Worm (Caenorhabditis elegans) whole organism, late embryonic: ENCODE results near the gene F13A2.5.

Experiments used
- F13H6.1 ChIP-seq: sonication (generic microtip); optimal IDR thresholded peaks from 2 replicates; lab custom pipeline; 2016; ENCODE audit warnings: missing genetic modification characterization, missing compliant biosample characterization
- ama-1 ChIP-seq: fragments of 150-350 bp; optimal IDR thresholded peaks from 2 replicates; lab custom pipeline; 2014
- ceh-9 ChIP-seq: sonication (generic microtip); optimal IDR thresholded peaks from 2 replicates; lab custom pipeline; 2016; ENCODE audit warnings: mild to moderate bottlenecking, missing genetic modification characterization, inconsistent platforms, missing compliant biosample characterization
- ets-4 ChIP-seq: sonication (generic microtip); optimal IDR thresholded peaks from 2 replicates; lab custom pipeline; 2016; ENCODE audit warnings: missing genetic modification characterization, missing compliant biosample characterization
- fax-1 ChIP-seq: sonication (generic microtip); optimal IDR thresholded peaks from 2 replicates; lab custom pipeline; 2016; ENCODE audit warnings: missing genotype, missing genetic modification characterization, missing compliant biosample characterization
- nhr-11 ChIP-seq: fragments of 150-350 bp; optimal IDR thresholded peaks from 2 replicates; lab custom pipeline; 2014; ENCODE audit warnings: missing biosample characterization, missing genetic modification characterization
- pha-4 ChIP-seq: fragments of 150-350 bp; optimal IDR thresholded peaks from 2 replicates; lab custom pipeline; 2018; ENCODE audit warnings: missing biosample characterization, missing genetic modification reagents, missing genetic modification characterization

DNA sequence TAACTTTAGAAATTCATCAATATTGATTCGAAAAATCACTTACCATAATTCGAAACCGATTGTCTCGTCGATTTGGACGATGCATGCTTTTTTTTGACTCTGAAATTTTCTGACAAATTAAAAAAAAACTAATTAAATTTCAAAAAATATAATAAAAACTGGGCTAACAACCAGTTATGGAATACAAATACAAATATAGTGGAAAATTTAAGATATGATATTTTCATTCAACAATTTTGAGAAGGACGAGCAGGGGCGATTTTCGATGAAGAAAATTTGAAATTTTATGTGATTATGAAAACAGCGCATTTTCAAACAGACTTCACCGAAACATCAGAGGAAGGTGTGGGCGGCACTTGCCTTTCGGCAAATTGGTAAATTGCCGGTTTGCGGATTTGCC lies 19.5 kb downstream of the F13A2.5 start, which contains the start of gene F13A2.1:
- TF ChIP-seq fax-1 (tag; lab: Kevin White, UChicago) (no peak), ets-4 (no peak), pha-4 (no peak), F13H6.1 (tag; lab: Kevin White, UChicago) (no peak), nhr-11 (tag; lab: Kevin White, UChicago) (no peak), ama-1 (lab: Kevin White, UChicago) (no peak), ceh-9 (no peak)
